Fruit fly (Drosophila melanogaster): ENCODE data around the gene kek5.

Gene kek5

DNA sequence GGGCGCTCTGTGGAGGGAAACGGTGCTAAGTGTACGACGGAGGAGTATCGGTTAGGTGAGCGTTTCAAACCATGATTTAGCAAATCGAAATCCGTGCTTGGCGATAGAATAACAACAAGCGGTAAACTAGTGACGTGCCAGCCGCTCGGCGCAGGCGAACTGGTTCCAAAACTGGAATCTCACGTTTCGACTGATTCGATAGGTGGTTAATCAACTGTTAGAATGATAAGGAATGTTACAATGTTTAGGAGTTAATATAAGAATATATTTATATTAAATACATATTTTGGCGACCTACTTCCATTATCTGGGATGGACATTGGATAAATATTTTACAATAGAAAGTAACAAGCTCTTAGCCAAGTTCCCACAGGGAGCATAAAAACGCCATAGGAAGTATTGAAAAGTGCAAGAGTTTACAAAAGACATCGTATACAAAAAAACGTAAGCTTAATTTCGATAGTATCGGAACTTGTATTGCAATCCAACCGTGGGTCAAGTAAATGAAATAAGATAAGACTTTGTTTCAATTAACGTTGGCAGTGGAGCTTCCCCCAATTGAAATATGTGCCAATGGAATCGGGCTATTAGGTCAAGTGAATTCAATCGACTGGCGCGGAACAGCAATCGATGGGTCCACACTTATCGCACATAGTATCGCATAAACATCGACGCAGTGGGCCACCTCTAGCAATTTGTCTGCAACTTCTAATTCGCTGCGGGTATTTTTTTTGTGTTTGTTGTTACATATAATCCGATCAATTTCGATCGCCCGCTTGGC is 142.0 kb downstream of the kek5 start, which contains the start of the genes ksh, CG14200 and Pfrx (continued):
- TF ChIP-seq pb (GFP tag; optimal IDR thresholded peaks at IDR 0.05) (no peak), shn (GFP tag; optimal IDR thresholded peaks at IDR 0.05) (peak; percentile 28), hb (GFP tag; IDR thresholded peaks at IDR 0.05; ENCODE audit: partially characterized antibody) (peak; percentile 92), CG16863 (GFP tag; optimal IDR thresholded peaks at IDR 0.05) (no peak), ems (GFP tag; optimal IDR thresholded peaks at IDR 0.05) (no peak), Trl (optimal IDR thresholded peaks at IDR 0.05) (no peak), Trl (GFP tag; optimal IDR thresholded peaks at IDR 0.05) (no peak), Sin3A (optimal IDR thresholded peaks at IDR 0.05) (peak; percentile 39), CG17359 (tag; optimal IDR thresholded peaks at IDR 0.05) (no peak), her (GFP tag; optimal IDR thresholded peaks at IDR 0.05) (peak; percentile 10), chm (GFP tag; IDR thresholded peaks at IDR 0.05) (0 out of 2 replicates have a peak, but pooled peaks have one; percentile 11), CoRest (tag; optimal IDR thresholded peaks at IDR 0.05) (peak; percentile 22), CG9609 (GFP tag; optimal IDR thresholded peaks at IDR 0.05) (peak; percentile 7), cad (GFP tag; optimal IDR thresholded peaks at IDR 0.05) (no peak), B-H1 (GFP tag; IDR thresholded peaks at IDR 0.05) (no peak), CG12071 (GFP tag; optimal IDR thresholded peaks at IDR 0.05) (no peak), CG33213 (GFP tag; optimal IDR thresholded peaks at IDR 0.05) (no peak), MBD-R2 (GFP tag; IDR thresholded peaks at IDR 0.05) (peak; percentile 33), CG6854 (GFP tag; optimal IDR thresholded peaks at IDR 0.05) (no peak), CG1024 (GFP tag; IDR thresholded peaks at IDR 0.05) (peak; percentile 70), BEAF-32 (GFP tag; optimal IDR thresholded peaks at IDR 0.05) (peak; percentile 92), CG10543 (GFP tag; optimal IDR thresholded peaks at IDR 0.05) (peak; percentile 18), Med (GFP tag) (peak; percentile 89), abd-A (tag; optimal IDR thresholded peaks at IDR 0.05) (no peak), knrl (GFP tag; IDR thresholded peaks at IDR 0.05; ENCODE audit: partially characterized antibody) (peak; percentile 91), mam (GFP tag; optimal IDR thresholded peaks at IDR 0.05) (peak; percentile 34), sna (GFP tag; IDR thresholded peaks at IDR 0.05; ENCODE audit: partially characterized antibody) (peak; percentile 39), Ptx1 (GFP tag; IDR thresholded peaks at IDR 0.05) (peak; percentile 38; the same call in 1 of the 2 replicates), CG12155 (GFP tag; optimal IDR thresholded peaks at IDR 0.05) (no peak), ssp (GFP tag; IDR thresholded peaks at IDR 0.05) (peak; percentile 98), MESR4 (GFP tag; optimal IDR thresholded peaks at IDR 0.05) (no peak), gfzf (GFP tag; optimal IDR thresholded peaks at IDR 0.05) (peak; percentile 31), al (GFP tag; IDR thresholded peaks at IDR 0.05) (peak; percentile 20; the same call in 1 of the 2 replicates), Sox102F (GFP tag; optimal IDR thresholded peaks at IDR 0.05) (no peak), bcd (GFP tag; optimal IDR thresholded peaks at IDR 0.05) (peak; percentile 5), bigmax (GFP tag; optimal IDR thresholded peaks at IDR 0.05) (no peak), sens-2 (GFP tag; IDR thresholded peaks at IDR 0.05) (no peak), CG3163 (GFP tag; optimal IDR thresholded peaks at IDR 0.05) (no peak), klu (GFP tag; IDR thresholded peaks at IDR 0.05) (0 out of 2 replicates have a peak, but pooled peaks have one; percentile 17), row (GFP tag; IDR thresholded peaks at IDR 0.05) (peak; percentile 72), Sry-δ (GFP tag; optimal IDR thresholded peaks at IDR 0.05) (peak; percentile 97), lilli (GFP tag; optimal IDR thresholded peaks at IDR 0.05) (peak; percentile 10), CG16779 (GFP tag; IDR thresholded peaks at IDR 0.05) (no peak), Dref (GFP tag; IDR thresholded peaks at IDR 0.05) (peak; percentile 93), CG15269 (tag; optimal IDR thresholded peaks at IDR 0.05) (no peak), stc (GFP tag; IDR thresholded peaks at IDR 0.05) (no peak), tgo (GFP tag; IDR thresholded peaks at IDR 0.05) (no peak), seq (GFP tag; IDR thresholded peaks at IDR 0.05) (no peak), Aef1 (GFP tag; IDR thresholded peaks at IDR 0.05) (0 out of 3 replicates have a peak, but pooled peaks have one; percentile 23), sob (GFP tag; IDR thresholded peaks at IDR 0.05) (peak; percentile 64), exex (tag; optimal IDR thresholded peaks at IDR 0.05) (no peak)

Data from whole organism, embryonic.